Worm (Caenorhabditis elegans): ENCODE data around the gene sec-15.

Gene sec-15

DNA sequence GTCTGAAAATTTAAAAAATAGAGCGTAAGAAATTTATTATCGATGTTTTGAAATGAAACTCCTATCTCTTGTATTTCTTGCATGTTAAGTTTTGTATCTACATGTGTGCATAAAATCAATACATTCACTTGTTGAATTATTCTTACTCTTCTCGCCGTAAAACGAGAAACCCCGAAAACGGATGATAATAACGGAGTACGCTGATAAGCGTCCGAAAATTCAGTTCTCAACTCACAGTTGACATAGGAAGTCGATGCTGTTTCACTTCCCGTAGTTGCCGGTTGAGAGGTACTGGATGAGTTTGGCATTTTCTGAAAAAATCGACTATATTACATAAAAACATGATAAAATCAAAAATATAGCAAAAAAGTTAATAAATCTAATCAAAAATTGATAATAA lies at the start of gene sec-15:
Gene sec-15 (minus strand): TSS at position 311 of the 400 bp plus-strand sequence.
- no peak for TF ChIP-seq dmd-4 (tag; optimal IDR thresholded peaks at IDR 0.05; ENCODE audit: borderline replicate concordance)
- no peak for TF ChIP-seq C08G9.2 (tag; optimal IDR thresholded peaks at IDR 0.05)

DNA sequence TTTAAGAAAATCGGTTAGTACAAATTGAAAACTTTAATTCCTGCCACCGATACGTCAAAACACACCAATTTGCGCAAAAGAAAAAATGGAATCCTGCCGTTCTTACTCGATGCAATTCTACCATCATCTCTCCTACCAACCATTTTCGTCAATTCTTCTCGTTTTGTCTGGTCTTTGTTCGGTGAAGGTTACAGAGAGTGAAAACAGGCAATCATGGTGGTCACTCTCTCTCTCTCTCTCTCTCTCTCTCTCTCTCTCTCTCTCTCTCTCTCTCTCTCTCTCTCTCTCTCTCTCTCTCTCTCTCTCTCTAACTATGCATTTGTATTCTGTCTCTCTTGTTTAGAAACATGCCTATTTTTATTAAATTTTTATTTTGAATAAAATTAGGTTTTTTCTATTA lies 46.6 kb upstream of the sec-15 start:
- TF ChIP-seq sox-4 (tag; optimal IDR thresholded peaks at IDR 0.05) (no peak), lim-6 (tag; optimal IDR thresholded peaks at IDR 0.05) (no peak)

DNA sequence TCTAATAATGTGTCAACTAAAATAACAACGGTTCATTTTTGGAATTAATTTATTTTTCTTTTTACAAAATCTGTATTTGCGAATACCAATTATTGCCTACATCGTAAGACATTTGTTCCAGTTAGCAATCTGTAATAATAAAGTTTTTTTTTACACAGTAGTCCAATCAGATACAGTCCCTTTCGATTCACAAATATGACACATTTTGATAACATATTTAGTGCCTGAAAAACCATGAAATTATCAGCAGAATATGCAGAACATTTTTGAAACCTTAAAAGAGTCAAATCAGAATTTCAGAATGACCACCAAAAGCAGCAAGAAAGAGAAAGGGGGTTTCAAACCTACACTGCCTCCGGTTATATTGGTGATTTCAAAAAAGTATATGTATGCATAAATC lies 43.8 kb upstream of the sec-15 start, which contains the start of gene C06E2.2:
Gene C06E2.2 (plus strand): TSS at position 301 of the 400 bp plus-strand sequence.
- TF ChIP-seq unc-3 (GFP tag; conservative IDR thresholded peaks at IDR 0.05) (no peak), unc-3 (tag; optimal IDR thresholded peaks at IDR 0.05) (no peak)

DNA sequence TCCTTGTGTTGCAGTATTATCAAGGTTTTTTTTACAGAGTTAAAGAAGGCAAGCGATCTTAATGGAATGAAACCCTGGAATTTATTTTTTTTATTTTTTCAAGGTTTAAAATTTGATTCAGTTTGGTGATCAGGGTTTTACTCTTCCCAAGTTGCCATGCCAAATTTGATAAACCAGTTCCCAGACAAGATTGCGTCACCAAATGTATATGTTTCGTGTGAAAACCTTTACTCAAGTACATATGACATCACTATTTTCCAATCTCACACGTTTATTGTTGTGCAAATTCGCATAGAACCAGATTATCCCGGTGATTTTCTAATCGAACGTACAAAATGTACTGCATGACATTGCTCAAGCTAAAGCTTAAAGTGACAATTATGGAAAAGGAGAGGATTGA lies 43.2 kb upstream of the sec-15 start:
- no peak for TF ChIP-seq unc-3 (GFP tag; conservative IDR thresholded peaks at IDR 0.05)
- no peak for TF ChIP-seq unc-3 (tag; optimal IDR thresholded peaks at IDR 0.05)
- TF ChIP-seq dve-1 (tag; optimal IDR thresholded peaks at IDR 0.05), result no peak
- TF ChIP-seq rnt-1 (tag; optimal IDR thresholded peaks at IDR 0.05), result no peak
- no peak for TF ChIP-seq F13H6.1 (tag; optimal IDR thresholded peaks at IDR 0.05)
- no peak for TF ChIP-seq ets-4 (tag; optimal IDR thresholded peaks at IDR 0.05)

DNA sequence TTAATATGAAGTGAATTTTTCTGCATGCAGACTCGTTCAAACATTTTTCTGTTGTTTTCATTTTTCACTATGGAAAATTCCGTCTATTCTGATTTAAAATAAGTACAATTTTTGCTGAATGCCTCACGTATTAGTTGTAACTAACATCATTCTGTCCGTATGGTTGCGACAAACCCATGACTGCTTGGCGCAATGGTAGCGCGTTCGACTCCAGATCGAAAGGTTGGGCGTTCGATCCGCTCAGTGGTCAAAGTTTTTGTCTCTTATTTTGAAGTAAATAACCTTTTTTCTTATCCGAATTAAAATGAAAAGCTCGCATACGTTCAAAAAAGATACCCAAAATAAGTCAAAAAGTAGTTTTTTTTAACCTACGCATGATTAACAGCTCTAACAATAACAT lies 41.6 kb upstream of the sec-15 start:
- TF ChIP-seq pat-9 (tag; optimal IDR thresholded peaks at IDR 0.05) (no peak), ama-1 (optimal IDR thresholded peaks at IDR 0.05) (no peak), ttx-3 (tag; optimal IDR thresholded peaks at IDR 0.05) (no peak), hlh-15 (tag; optimal IDR thresholded peaks at IDR 0.05) (no peak), C38D4.7 (GFP tag; optimal IDR thresholded peaks at IDR 0.05) (no peak), nfya-1 (tag; optimal IDR thresholded peaks at IDR 0.05) (no peak)

DNA sequence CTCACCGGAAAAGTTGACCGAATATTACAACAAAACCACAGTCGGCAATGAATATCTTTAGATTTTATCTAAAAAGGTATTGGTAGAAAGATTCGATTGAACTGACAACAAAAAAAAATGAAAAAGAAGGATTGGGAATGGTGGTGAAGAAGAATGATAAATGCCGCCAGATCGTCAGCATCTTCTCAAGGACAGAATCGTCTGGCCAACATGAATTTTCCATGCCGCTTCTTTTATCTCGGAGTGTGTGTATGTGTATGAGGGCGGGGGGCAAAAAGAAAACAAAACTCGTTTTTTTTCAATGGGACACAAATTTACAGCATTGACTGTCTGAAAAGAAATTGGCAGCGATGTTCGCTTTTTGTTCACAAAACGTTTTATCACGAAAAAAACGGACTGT lies 40.4 kb upstream of the sec-15 start:
- TF ChIP-seq ceh-48 (tag; optimal IDR thresholded peaks at IDR 0.05) (no peak), sdc-2 (tag; optimal IDR thresholded peaks at IDR 0.05) (no peak), K02D7.2 (tag; optimal IDR thresholded peaks at IDR 0.05) (no peak), pros-1 (tag; optimal IDR thresholded peaks at IDR 0.05) (no peak), fax-1 (tag; optimal IDR thresholded peaks at IDR 0.05) (no peak), ceh-18 (tag; optimal IDR thresholded peaks at IDR 0.05) (no peak), ama-1 (optimal IDR thresholded peaks at IDR 0.05) (no peak), odd-2 (tag; optimal IDR thresholded peaks at IDR 0.05) (no peak)

DNA sequence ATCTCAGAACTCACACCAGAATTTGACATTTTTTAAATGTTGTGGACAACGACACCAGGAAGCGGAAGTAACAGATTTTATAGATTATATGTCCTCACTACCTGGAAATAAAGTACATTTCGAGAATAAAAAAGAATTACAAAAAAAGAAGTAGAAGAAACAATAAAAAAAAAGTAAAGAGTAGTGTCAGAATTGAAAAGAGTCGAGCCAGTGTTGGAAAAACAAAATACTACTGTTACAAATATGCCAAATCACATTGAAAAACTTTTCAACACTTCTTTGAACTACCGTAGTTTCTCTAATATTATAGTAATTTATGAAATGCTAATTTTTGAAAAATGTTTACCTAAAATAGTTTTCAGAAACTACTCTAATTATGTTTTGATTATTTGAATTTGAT lies 39.2 kb upstream of the sec-15 start, which contains the start of gene C06E2.1:
Gene C06E2.1 (minus strand): TSS at position 101 of the 400 bp plus-strand sequence.
- TF ChIP-seq ets-4 (tag; optimal IDR thresholded peaks at IDR 0.05) (no peak), odd-2 (tag; optimal IDR thresholded peaks at IDR 0.05) (no peak), dve-1 (tag; optimal IDR thresholded peaks at IDR 0.05) (no peak), elt-4 (tag; optimal IDR thresholded peaks at IDR 0.05) (no peak), ceh-24 (tag; optimal IDR thresholded peaks at IDR 0.05) (no peak), tbx-7 (tag; optimal IDR thresholded peaks at IDR 0.05) (no peak), pag-3 (tag; optimal IDR thresholded peaks at IDR 0.05; ENCODE audit: borderline replicate concordance) (no peak), lin-11 (tag; optimal IDR thresholded peaks at IDR 0.05) (no peak), hlh-6 (tag; optimal IDR thresholded peaks at IDR 0.05) (no peak), ceh-19 (GFP tag; optimal IDR thresholded peaks at IDR 0.05) (no peak), ceh-6 (GFP tag; optimal IDR thresholded peaks at IDR 0.05) (no peak), npax-4 (tag; optimal IDR thresholded peaks at IDR 0.05) (no peak), che-1 (tag; optimal IDR thresholded peaks at IDR 0.05) (no peak), ceh-31 (tag; optimal IDR thresholded peaks at IDR 0.05) (no peak), sox-2 (GFP tag; IDR thresholded peaks at IDR 0.05) (no peak), fkh-10 (GFP tag; optimal IDR thresholded peaks at IDR 0.05) (no peak), K02D7.2 (tag; optimal IDR thresholded peaks at IDR 0.05) (no peak)

Data from whole organism, late embryonic.